Fruit fly (Drosophila melanogaster) whole organism, embryonic: Measurements from ENCODE around the gene Alh.
A peak's percentile ranks its signal among the peaks of the same experiment; 100 is the strongest.

Source experiments
- Asciz ChIP-seq: fragments of 200-800 bp; sonication (Bioruptor generic); optimal IDR thresholded peaks from 2 replicates; lab custom pipeline; 2017; ENCODE audit warnings: missing biosample characterization, mild to moderate bottlenecking, missing genetic modification characterization, missing genetic modification reagents
- Atf-2 ChIP-seq: fragments of 200-800 bp; sonication (Bioruptor generic); optimal IDR thresholded peaks from 2 replicates; lab custom pipeline; 2016; ENCODE audit warnings: missing biosample characterization, missing genetic modification characterization
- Bdp1 ChIP-seq: fragments of 200-800 bp; sonication (Bioruptor generic); optimal IDR thresholded peaks from 3 replicates; lab custom pipeline; 2016; ENCODE audit warnings: missing biosample characterization, missing genetic modification characterization
- Blimp-1 ChIP-seq: fragments of 200-800 bp; sonication (Bioruptor generic); optimal IDR thresholded peaks from 3 replicates; lab custom pipeline; 2018; ENCODE audit warnings: missing biosample characterization, missing genetic modification characterization, mild to moderate bottlenecking, moderate library complexity, missing genetic modification reagents
- CG10565 ChIP-seq: fragments of 200-800 bp; sonication (Bioruptor generic); optimal IDR thresholded peaks from 3 replicates; lab custom pipeline; 2016; ENCODE audit warnings: missing biosample characterization, mild to moderate bottlenecking, missing genetic modification characterization
- CG12071 ChIP-seq: fragments of 200-800 bp; sonication (Bioruptor generic); optimal IDR thresholded peaks from 3 replicates; lab custom pipeline; 2018; ENCODE audit warnings: missing biosample characterization, mild to moderate bottlenecking, missing genetic modification characterization
- CG13287 ChIP-seq: fragments of 200-800 bp; sonication (Bioruptor generic); IDR thresholded peaks from 2 replicates; pipeline ENCODE4 v1.3.6; 2022; ENCODE audit warnings: missing biosample characterization, missing genetic modification characterization; ENCODE audit not compliant: partially characterized antibody
- CG15011 ChIP-seq: fragments of 200-800 bp; sonication (Bioruptor generic); optimal IDR thresholded peaks from 3 replicates; lab custom pipeline; 2018; ENCODE audit warnings: missing biosample characterization, mild to moderate bottlenecking, missing genetic modification characterization
- CG2116 ChIP-seq: fragments of 200-800 bp; sonication (Bioruptor generic); optimal IDR thresholded peaks from 3 replicates; lab custom pipeline; 2018; ENCODE audit warnings: missing biosample characterization, mild to moderate bottlenecking, missing genetic modification characterization
- CG2712 ChIP-seq: fragments of 200-800 bp; optimal IDR thresholded peaks from 3 replicates; lab custom pipeline; 2019; ENCODE audit warnings: missing biosample characterization, mild to moderate bottlenecking, missing genetic modification characterization, moderate library complexity
- CG32772 ChIP-seq: fragments of 200-800 bp; sonication (Bioruptor generic); IDR thresholded peaks from 2 replicates; pipeline ENCODE4 v1.3.6; 2022; ENCODE audit warnings: missing biosample characterization, missing genetic modification characterization
- CG33557 ChIP-seq: fragments of 200-800 bp; sonication (Bioruptor generic); optimal IDR thresholded peaks from 2 replicates; lab custom pipeline; 2019; ENCODE audit warnings: missing biosample characterization, mild to moderate bottlenecking, missing genetic modification characterization, moderate library complexity
- CG34224 ChIP-seq: fragments of 200-800 bp; sonication (Bioruptor generic); IDR thresholded peaks from 3 replicates; pipeline ENCODE4 v1.3.6; 2022; ENCODE audit warnings: missing biosample characterization, missing genetic modification characterization; ENCODE audit not compliant: partially characterized antibody
- CG5953 ChIP-seq: fragments of 200-800 bp; sonication (Bioruptor generic); IDR thresholded peaks from 2 replicates; pipeline ENCODE4 v1.3.6; 2022; ENCODE audit warnings: missing biosample characterization, missing genetic modification characterization
- CG7745 ChIP-seq: fragments of 200-800 bp; sonication (Bioruptor generic); optimal IDR thresholded peaks from 2 replicates; lab custom pipeline; 2018; ENCODE audit warnings: missing biosample characterization, mild to moderate bottlenecking, missing genetic modification characterization, moderate library complexity
- CG8281 ChIP-seq: fragments of 200-800 bp; sonication (Bioruptor generic); optimal IDR thresholded peaks from 2 replicates; lab custom pipeline; 2018; ENCODE audit warnings: missing biosample characterization, mild to moderate bottlenecking, missing genetic modification characterization, moderate library complexity
- CG9609 ChIP-seq: fragments of 200-800 bp; sonication (Bioruptor generic); optimal IDR thresholded peaks from 3 replicates; lab custom pipeline; 2016; ENCODE audit warnings: missing biosample characterization, missing genetic modification characterization
- CTCF ChIP-seq: fragments of 200-800 bp; sonication (Bioruptor generic); optimal IDR thresholded peaks from 2 replicates; lab custom pipeline; 2017; ENCODE audit warnings: missing biosample characterization, mild to moderate bottlenecking, missing genetic modification characterization, moderate library complexity
- Dbx ChIP-seq: fragments of 200-800 bp; sonication (Bioruptor generic); IDR thresholded peaks from 3 replicates; pipeline ENCODE4 v1.3.6; 2022; ENCODE audit warnings: missing biosample characterization, missing genetic modification characterization
- Dip2 ChIP-seq: fragments of 200-800 bp; sonication (Bioruptor generic); IDR thresholded peaks from 2 replicates; pipeline ENCODE4 v1.3.6; 2022; ENCODE audit warnings: missing biosample characterization, missing genetic modification characterization
- Dll ChIP-seq: fragments of 200-800 bp; sonication (Bioruptor generic); IDR thresholded peaks from 4 replicates; pipeline ENCODE4 v1.3.6; 2022; ENCODE audit warnings: missing biosample characterization, missing genetic modification characterization; ENCODE audit not compliant: partially characterized antibody
- Fer3 ChIP-seq: fragments of 200-800 bp; sonication (Bioruptor generic); optimal IDR thresholded peaks from 2 replicates; lab custom pipeline; 2018; ENCODE audit warnings: missing biosample characterization, mild to moderate bottlenecking, missing genetic modification characterization, moderate library complexity
- Gsc ChIP-seq: fragments of 200-800 bp; sonication (Bioruptor generic); IDR thresholded peaks from 2 replicates; pipeline ENCODE4 v1.3.6; 2022; ENCODE audit warnings: missing biosample characterization, missing genetic modification characterization
- Lpt ChIP-seq: fragments of >200 bp; optimal IDR thresholded peaks from 2 replicates; lab custom pipeline; 2018; ENCODE audit warnings: missing biosample characterization, missing genetic modification characterization
- Nf-YC ChIP-seq: fragments of 200-800 bp; optimal IDR thresholded peaks from 3 replicates; lab custom pipeline; 2019; ENCODE audit warnings: missing biosample characterization, mild to moderate bottlenecking, missing genetic modification characterization, moderate library complexity
- Pdp1 ChIP-seq, 2 experiments: fragments of 200-800 bp; sonication (Bioruptor generic); optimal IDR thresholded peaks; 3 replicates each; lab custom pipeline; 2016; ENCODE audit warnings: missing biosample characterization in 2 of 2, missing genetic modification characterization in 2 of 2, mild to moderate bottlenecking in 1 of 2, moderate library complexity in 1 of 2
- Six4 ChIP-seq: fragments of 200-800 bp; sonication (Bioruptor generic); optimal IDR thresholded peaks from 2 replicates; lab custom pipeline; 2016; ENCODE audit warnings: missing biosample characterization, missing genetic modification characterization
- Stat92E ChIP-seq, 3 experiments: fragments of >200 bp in 2 of 3; fragments of 200-800 bp in 1 of 3; sonication (Bioruptor generic) in 1 of 3; optimal IDR thresholded peaks; 2 replicates each; lab custom pipeline; 2017 to 2019; ENCODE audit warnings: missing biosample characterization in 3 of 3, missing genetic modification characterization in 3 of 3, mild to moderate bottlenecking in 1 of 3, moderate library complexity in 1 of 3
- Trl ChIP-seq, 3 experiments: fragments of >200 bp in 2 of 3; fragments of 200-800 bp in 1 of 3; sonication (Bioruptor generic) in 1 of 3; optimal IDR thresholded peaks; 2 replicates in 1 of 3; 3 replicates in 2 of 3; lab custom pipeline; 2016 to 2017; ENCODE audit warnings: missing biosample characterization in 1 of 3, missing genetic modification characterization in 1 of 3
- ase ChIP-seq: fragments of 200-800 bp; sonication (Bioruptor generic); IDR thresholded peaks from 3 replicates; pipeline ENCODE4 v1.3.6; 2022; ENCODE audit warnings: missing biosample characterization, missing genetic modification characterization
- ato ChIP-seq: fragments of 200-800 bp; sonication (Bioruptor generic); IDR thresholded peaks from 2 replicates; pipeline ENCODE4 v1.3.6; 2022; ENCODE audit warnings: missing biosample characterization, missing genetic modification characterization; ENCODE audit not compliant: partially characterized antibody
- br ChIP-seq: fragments of >200 bp; optimal IDR thresholded peaks from 2 replicates; lab custom pipeline; 2017
- dati ChIP-seq: fragments of 200-800 bp; sonication (Bioruptor generic); IDR thresholded peaks from 2 replicates; pipeline ENCODE4 v1.3.6; 2022; ENCODE audit warnings: missing biosample characterization, missing genetic modification characterization
- dmrt11E ChIP-seq: fragments of 200-800 bp; sonication (Bioruptor generic); optimal IDR thresholded peaks from 3 replicates; lab custom pipeline; 2018; ENCODE audit warnings: missing biosample characterization, mild to moderate bottlenecking, missing genetic modification characterization, moderate library complexity
- emc ChIP-seq: fragments of 200-800 bp; sonication (Bioruptor generic); optimal IDR thresholded peaks from 2 replicates; lab custom pipeline; 2016; ENCODE audit warnings: missing biosample characterization, missing genetic modification characterization
- fu2 ChIP-seq: fragments of 200-800 bp; sonication (Bioruptor generic); optimal IDR thresholded peaks from 2 replicates; lab custom pipeline; 2016; ENCODE audit warnings: missing biosample characterization, missing genetic modification characterization
- gcm2 ChIP-seq: fragments of 200-800 bp; sonication (Bioruptor generic); optimal IDR thresholded peaks from 2 replicates; lab custom pipeline; 2016; ENCODE audit warnings: missing biosample characterization, missing genetic modification characterization
- gsb ChIP-seq: fragments of 200-800 bp; sonication (Bioruptor generic); IDR thresholded peaks from 2 replicates; pipeline ENCODE4 v1.3.6; 2022; ENCODE audit warnings: missing biosample characterization, missing genetic modification characterization
- jing ChIP-seq: fragments of 200-800 bp; sonication (Bioruptor generic); optimal IDR thresholded peaks from 2 replicates; lab custom pipeline; 2018; ENCODE audit warnings: missing biosample characterization, mild to moderate bottlenecking, missing genetic modification characterization
- lola ChIP-seq, 3 experiments: fragments of >200 bp in 2 of 3; fragments of 200-800 bp in 1 of 3; sonication (Bioruptor generic) in 1 of 3; optimal IDR thresholded peaks; 2 replicates each; lab custom pipeline; 2017 to 2019; ENCODE audit warnings: missing biosample characterization in 3 of 3, missing genetic modification characterization in 3 of 3, mild to moderate bottlenecking in 1 of 3, moderate library complexity in 1 of 3
- pan ChIP-seq, 4 experiments: fragments of >200 bp in 3 of 4; fragments of 200-800 bp in 1 of 4; sonication (Bioruptor generic) in 1 of 4; optimal IDR thresholded peaks in 3 of 4; IDR thresholded peaks in 1 of 4; 2 replicates each; pipeline versions ENCODE4 v1.3.6 to Lab custom; 2017 to 2022; ENCODE audit warnings: missing biosample characterization in 2 of 4, missing genetic modification characterization in 2 of 4, mixed read lengths in 1 of 4
- schlank ChIP-seq: fragments of 200-800 bp; sonication (Bioruptor generic); optimal IDR thresholded peaks from 2 replicates; lab custom pipeline; 2018; ENCODE audit warnings: missing biosample characterization, mild to moderate bottlenecking, missing genetic modification characterization
- scrt ChIP-seq: fragments of 200-800 bp; sonication (Bioruptor generic); optimal IDR thresholded peaks from 2 replicates; lab custom pipeline; 2018; ENCODE audit warnings: missing biosample characterization, mild to moderate bottlenecking, missing genetic modification characterization, moderate library complexity
- tap ChIP-seq: fragments of 200-800 bp; optimal IDR thresholded peaks from 3 replicates; lab custom pipeline; 2019; ENCODE audit warnings: missing biosample characterization, mild to moderate bottlenecking, missing genetic modification characterization, moderate library complexity
- tin ChIP-seq: fragments of 200-800 bp; sonication (Bioruptor generic); optimal IDR thresholded peaks from 3 replicates; lab custom pipeline; 2016; ENCODE audit warnings: missing biosample characterization, missing genetic modification characterization
- trem ChIP-seq: fragments of 200-800 bp; optimal IDR thresholded peaks from 3 replicates; lab custom pipeline; 2019; ENCODE audit warnings: missing biosample characterization, mild to moderate bottlenecking, missing genetic modification characterization, moderate library complexity
- unpg ChIP-seq: fragments of 200-800 bp; sonication (Bioruptor generic); optimal IDR thresholded peaks from 3 replicates; lab custom pipeline; 2018; ENCODE audit warnings: missing biosample characterization, mild to moderate bottlenecking, missing genetic modification characterization, moderate library complexity

Alh gene

dm6 chr3R:7162356-7163289 lies 38.6 kb upstream of the Alh start, which contains the start of gene sas (continued):
- TF ChIP-seq Stat92E (GFP tag; optimal IDR thresholded peaks at IDR 0.05; lab: Kevin White, UChicago) (peak in 1 of 3 experiments; percentile 11), CG15011 (GFP tag; lab: Kevin White, UChicago) (no peak), CG12071 (GFP tag; lab: Kevin White, UChicago) (no peak), lola (GFP tag; optimal IDR thresholded peaks at IDR 0.05; lab: Kevin White, UChicago) (no peak), CG13287 (GFP tag; lab: Robert Waterston, UW) (peak; percentile 39; the same call in 1 of the 2 replicates), CG34224 (GFP tag; lab: Robert Waterston, UW) (no peak), Pdp1 (GFP tag; optimal IDR thresholded peaks at IDR 0.05; lab: Kevin White, UChicago) (peak in 1 of 2 experiments; percentile 75), CG5953 (GFP tag; lab: Robert Waterston, UW) (no peak), scrt (GFP tag; lab: Kevin White, UChicago) (no peak), br (lab: Kevin White, UChicago) (no peak), emc (GFP tag; lab: Kevin White, UChicago) (no peak), fu2 (no peak), schlank (no peak), trem (tag; lab: Kevin White, UChicago) (no peak), gsb (GFP tag; lab: Robert Waterston, UW) (no peak), Six4 (GFP tag; lab: Kevin White, UChicago) (no peak), CG33557 (no peak), CG2116 (GFP tag; lab: Kevin White, UChicago) (no peak), CTCF (GFP tag; lab: Kevin White, UChicago) (no peak), jing (GFP tag; lab: Kevin White, UChicago) (no peak), tin (GFP tag; lab: Kevin White, UChicago) (no peak), dati (GFP tag; lab: Robert Waterston, UW) (no peak), Fer3 (tag; lab: Kevin White, UChicago) (no peak), Asciz (no peak), Blimp-1 (no peak), Lpt (no peak), CG10565 (GFP tag; lab: Kevin White, UChicago) (no peak), dmrt11E (tag; lab: Kevin White, UChicago) (no peak), Dll (GFP tag; lab: Robert Waterston, UW) (peak; percentile 24; the same call in 1 of the 4 replicates), CG7745 (tag; lab: Kevin White, UChicago) (no peak), Trl (optimal IDR thresholded peaks at IDR 0.05; lab: Kevin White, UChicago) (peak; percentile 63 to 77), Trl (GFP tag; optimal IDR thresholded peaks at IDR 0.05; lab: Kevin White, UChicago) (peak; percentile 0), Gsc (GFP tag; lab: Robert Waterston, UW) (no peak), ase (no peak), ato (GFP tag; lab: Robert Waterston, UW) (no peak), unpg (GFP tag; lab: Kevin White, UChicago) (no peak), CG2712 (no peak), CG32772 (GFP tag; lab: Robert Waterston, UW) (no peak), Bdp1 (GFP tag; lab: Kevin White, UChicago) (no peak), Atf-2 (no peak), tap (no peak), gcm2 (GFP tag; lab: Kevin White, UChicago) (no peak), pan (optimal IDR thresholded peaks at IDR 0.05; lab: Kevin White, UChicago) (no peak), pan (GFP tag; optimal IDR thresholded peaks at IDR 0.05 in 1 of 2, IDR thresholded peaks at IDR 0.05 in 1 of 2) (peak in 1 of 2 experiments; percentile 32), Dip2 (no peak), Dbx (GFP tag; lab: Robert Waterston, UW) (no peak), CG8281 (tag; lab: Kevin White, UChicago) (no peak), Nf-YC (no peak), CG9609 (GFP tag; lab: Kevin White, UChicago) (no peak)
